Fruit fly (Drosophila melanogaster): ENCODE results near the gene Skp2.

Gene Skp2

DNA sequence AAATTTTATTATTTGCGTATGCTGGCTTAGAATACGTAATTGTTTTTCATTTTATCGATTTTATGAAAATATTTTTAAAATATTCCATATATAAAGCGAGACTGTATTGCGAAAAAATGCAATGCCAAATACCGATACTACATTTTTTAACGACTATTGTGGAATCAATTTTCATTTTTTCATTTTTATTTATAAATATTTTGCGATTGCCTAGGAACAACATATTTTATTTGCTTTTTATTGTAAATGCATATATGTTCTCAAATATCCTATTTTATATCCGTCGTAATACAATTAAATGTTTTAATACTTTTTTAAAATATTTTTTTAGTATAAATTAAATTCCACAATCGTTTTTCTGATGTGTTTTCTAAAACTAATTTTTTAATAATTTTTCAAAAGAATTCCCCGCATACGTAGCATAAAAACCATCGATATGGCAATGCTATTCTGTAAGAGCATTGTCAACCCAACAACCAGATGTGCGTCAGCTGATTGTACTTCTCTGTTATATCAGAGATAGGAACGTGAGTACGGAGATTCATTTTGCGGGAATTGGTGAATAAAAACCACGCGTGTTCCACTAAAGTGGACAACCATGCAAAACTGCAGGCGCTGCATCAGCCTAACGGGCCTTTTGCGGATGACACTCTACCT lies 26.3 kb downstream of the Skp2 start, which contains the start of gene Suv3 (continued):
- peak; percentile 8 for TF ChIP-seq ind (GFP tag; optimal IDR thresholded peaks at IDR 0.05)
- TF ChIP-seq CG7372 (GFP tag; IDR thresholded peaks at IDR 0.05), result no peak
- TF ChIP-seq MTF-1 (GFP tag; optimal IDR thresholded peaks at IDR 0.05; ENCODE audit: borderline replicate concordance), result no peak
- TF ChIP-seq NfI (GFP tag; optimal IDR thresholded peaks at IDR 0.05), result peak; percentile 20
- no peak for TF ChIP-seq Lpt (GFP tag; optimal IDR thresholded peaks at IDR 0.05)
- no peak for TF ChIP-seq cas (GFP tag; IDR thresholded peaks at IDR 0.05)
- 0 out of 3 replicates have a peak, but pooled peaks have one; percentile 40 for TF ChIP-seq CG7357 (GFP tag; IDR thresholded peaks at IDR 0.05)
- no peak for TF ChIP-seq gcm (GFP tag; optimal IDR thresholded peaks at IDR 0.05)
- TF ChIP-seq CG9727 (GFP tag; optimal IDR thresholded peaks at IDR 0.05), result peak; percentile 58
- no peak for TF ChIP-seq CG3407 (GFP tag; optimal IDR thresholded peaks at IDR 0.05)
- no peak for TF ChIP-seq CG12942 (GFP tag; optimal IDR thresholded peaks at IDR 0.05)
- no peak for TF ChIP-seq scrt (GFP tag; optimal IDR thresholded peaks at IDR 0.05)
- no peak for TF ChIP-seq Atf3 (GFP tag; optimal IDR thresholded peaks at IDR 0.05)
- TF ChIP-seq CG4820 (GFP tag; optimal IDR thresholded peaks at IDR 0.05), result no peak
- TF ChIP-seq Poxn (GFP tag; IDR thresholded peaks at IDR 0.05), result no peak
- TF ChIP-seq Sry-δ (GFP tag; optimal IDR thresholded peaks at IDR 0.05), result no peak
- peak; percentile 63 for TF ChIP-seq Nf-YC (tag; optimal IDR thresholded peaks at IDR 0.05)
- no peak for TF ChIP-seq aop (GFP tag; IDR thresholded peaks at IDR 0.05)
- TF ChIP-seq ranshi (GFP tag; IDR thresholded peaks at IDR 0.05), result no peak
- no peak for TF ChIP-seq Dip2 (GFP tag; IDR thresholded peaks at IDR 0.05)
- no peak for TF ChIP-seq Six4 (GFP tag; optimal IDR thresholded peaks at IDR 0.05)
- no peak for TF ChIP-seq mam (GFP tag; optimal IDR thresholded peaks at IDR 0.05)
- no peak for TF ChIP-seq rib (GFP tag; IDR thresholded peaks at IDR 0.05)
- no peak for TF ChIP-seq bigmax (GFP tag; optimal IDR thresholded peaks at IDR 0.05)
- no peak; the same call in 2 of the 3 replicates for TF ChIP-seq zen2 (GFP tag; IDR thresholded peaks at IDR 0.05; ENCODE audit: partially characterized antibody)
- TF ChIP-seq stc (GFP tag; IDR thresholded peaks at IDR 0.05), result 0 out of 2 replicates have a peak, but pooled peaks have one; percentile 25
- no peak for TF ChIP-seq CG4360 (GFP tag; IDR thresholded peaks at IDR 0.05)
- TF ChIP-seq tgo (GFP tag; IDR thresholded peaks at IDR 0.05), result no peak; the same call in 2 of the 3 replicates
- no peak for TF ChIP-seq da (GFP tag; optimal IDR thresholded peaks at IDR 0.05)
- TF ChIP-seq Nf-YA (GFP tag; IDR thresholded peaks at IDR 0.05), result no peak
- TF ChIP-seq Nf-YB (GFP tag; optimal IDR thresholded peaks at IDR 0.05), result peak; percentile 8
- peak; percentile 33 for TF ChIP-seq CG10267 (tag; optimal IDR thresholded peaks at IDR 0.05)
- peak; percentile 61 for TF ChIP-seq MESR4 (GFP tag; optimal IDR thresholded peaks at IDR 0.05)
- TF ChIP-seq CG10462 (GFP tag; optimal IDR thresholded peaks at IDR 0.05), result no peak
- no peak for TF ChIP-seq sim (GFP tag; IDR thresholded peaks at IDR 0.05)
- no peak for TF ChIP-seq CG16813 (GFP tag; IDR thresholded peaks at IDR 0.05; ENCODE audit: partially characterized antibody)
- peak; percentile 58 for TF ChIP-seq grau (tag; optimal IDR thresholded peaks at IDR 0.05)
- TF ChIP-seq CG8089 (GFP tag; optimal IDR thresholded peaks at IDR 0.05), result no peak
- peak; percentile 28; the same call in 1 of the 2 replicates for TF ChIP-seq CG32532 (GFP tag; IDR thresholded peaks at IDR 0.05)
- no peak for TF ChIP-seq sna (GFP tag; IDR thresholded peaks at IDR 0.05; ENCODE audit: partially characterized antibody)
- TF ChIP-seq prd (optimal IDR thresholded peaks at IDR 0.05), result no peak
- peak; percentile 49; the same call in 1 of the 3 replicates for TF ChIP-seq prd (GFP tag; IDR thresholded peaks at IDR 0.05)
- TF ChIP-seq CG1529 (GFP tag; optimal IDR thresholded peaks at IDR 0.05), result no peak
- no peak for TF ChIP-seq bowl (GFP tag; IDR thresholded peaks at IDR 0.05)
- TF ChIP-seq CG15269 (tag; optimal IDR thresholded peaks at IDR 0.05), result peak; percentile 71
- TF ChIP-seq z (GFP tag; IDR thresholded peaks at IDR 0.05), result no peak
- no peak for TF ChIP-seq odd (GFP tag; optimal IDR thresholded peaks at IDR 0.05)
- TF ChIP-seq CG6272 (GFP tag; IDR thresholded peaks at IDR 0.05), result no peak
- no peak for TF ChIP-seq Elba2 (GFP tag; optimal IDR thresholded peaks at IDR 0.05)
- no peak for TF ChIP-seq C15 (GFP tag; IDR thresholded peaks at IDR 0.05)
- TF ChIP-seq ro (GFP tag; IDR thresholded peaks at IDR 0.05), result no peak
- TF ChIP-seq CHES-1-like (GFP tag; optimal IDR thresholded peaks at IDR 0.05), result no peak
